Worm (Caenorhabditis elegans): Measurements from ENCODE around the gene C27H6.9.

DNA sequence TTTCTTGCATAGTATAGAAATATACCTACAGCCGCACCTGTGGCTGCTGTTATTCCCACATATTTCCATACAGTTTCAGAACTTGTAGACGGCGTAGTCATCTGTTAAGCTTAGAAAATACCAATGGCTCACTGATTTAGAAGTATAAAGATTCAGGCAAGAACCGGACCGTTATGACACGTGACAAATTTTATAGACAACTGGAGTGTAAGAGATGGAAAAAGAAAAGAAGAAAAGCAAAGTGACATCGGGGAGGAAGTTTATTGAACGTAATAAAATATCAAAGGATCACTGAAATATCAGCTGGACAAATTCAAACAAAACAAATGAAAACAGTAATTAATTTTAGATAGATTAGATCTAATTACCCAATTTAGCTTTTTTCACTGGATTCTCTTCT is 3.5 kb downstream of the C27H6.9 start, which contains the start of gene rmd-2:
- TF ChIP-seq mdl-1 (tag; optimal IDR thresholded peaks at IDR 0.05) = no peak
- no peak for TF ChIP-seq ztf-11 (tag; optimal IDR thresholded peaks at IDR 0.05)
- no peak for TF ChIP-seq nhr-12 (tag; optimal IDR thresholded peaks at IDR 0.05)
- no peak for TF ChIP-seq nhr-11 (tag; optimal IDR thresholded peaks at IDR 0.05)

Data from whole organism, L2 larva.